Worm (Caenorhabditis elegans) whole organism, L4/young adult: Measurements from ENCODE around the gene Y116A8B.4.

Experiments used
- W03F9.2 ChIP-seq: fragments of 150-350 bp; optimal IDR thresholded peaks from 2 replicates; lab custom pipeline; 2014; ENCODE audit warnings: missing biosample characterization, missing genetic modification characterization
- dao-5 ChIP-seq: sonication (generic microtip); optimal IDR thresholded peaks from 2 replicates; lab custom pipeline; 2016; ENCODE audit warnings: missing genotype, missing genetic modification characterization, moderate library complexity, missing compliant biosample characterization
- him-1 ChIP-seq: sonication (generic microtip); optimal IDR thresholded peaks from 2 replicates; lab custom pipeline; 2016; ENCODE audit warnings: missing genotype, missing genetic modification reagents, missing genetic modification characterization, missing compliant biosample characterization

DNA sequence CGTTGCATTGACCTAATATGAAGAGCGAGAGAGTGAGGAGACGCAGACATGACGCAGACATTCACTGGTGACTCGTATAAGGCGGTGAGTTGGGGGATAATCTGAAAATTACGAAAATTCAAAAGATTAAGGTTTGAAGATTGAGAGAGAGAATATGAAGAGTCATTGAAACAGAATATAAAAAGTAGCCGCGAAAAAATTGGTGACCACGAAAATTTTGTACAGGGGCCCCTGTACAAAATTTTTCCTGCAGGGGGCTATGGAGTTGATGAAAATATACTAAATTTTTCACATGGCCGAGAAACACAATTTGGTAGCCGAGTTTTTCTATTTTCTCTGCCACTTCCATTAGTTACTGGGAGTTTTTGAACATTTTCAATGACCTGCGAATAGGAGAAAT, 16.8 kb upstream of the Y116A8B.4 start, which contains the start of gene cnnm-1:
- no peak for TF ChIP-seq him-1 (tag; lab: Kevin White, UChicago)
- TF ChIP-seq W03F9.2 = no peak
- TF ChIP-seq dao-5 (tag; lab: Kevin White, UChicago) = no peak
